Fruit fly (Drosophila melanogaster) whole organism, embryonic: Measurements from ENCODE around the gene CG10589.

Experiments used
- CG12071 ChIP-seq: fragments of 200-800 bp; sonication (Bioruptor generic); optimal IDR thresholded peaks from 3 replicates; lab custom pipeline; 2018; ENCODE audit warnings: missing biosample characterization, mild to moderate bottlenecking, missing genetic modification characterization
- CG12236 ChIP-seq: fragments of 200-800 bp; sonication (Bioruptor generic); optimal IDR thresholded peaks from 2 replicates; lab custom pipeline; 2016; ENCODE audit warnings: missing biosample characterization, missing genetic modification characterization
- CG16815 ChIP-seq: fragments of 200-800 bp; sonication (Bioruptor generic); optimal IDR thresholded peaks from 3 replicates; lab custom pipeline; 2017; ENCODE audit warnings: missing biosample characterization, mild to moderate bottlenecking, missing genetic modification characterization
- CG18011 ChIP-seq: fragments of 200-800 bp; sonication (Bioruptor generic); optimal IDR thresholded peaks from 2 replicates; lab custom pipeline; 2017; ENCODE audit warnings: missing biosample characterization, missing genetic modification characterization, mild to moderate bottlenecking, moderate library complexity, missing genotype
- CG2120 ChIP-seq: fragments of 200-800 bp; sonication (Bioruptor generic); optimal IDR thresholded peaks from 3 replicates; lab custom pipeline; 2016; ENCODE audit warnings: missing biosample characterization, missing genetic modification characterization
- bsh ChIP-seq, 2 experiments: fragments of 200-800 bp; sonication (Bioruptor generic); optimal IDR thresholded peaks; 2 replicates each; lab custom pipeline; 2017 to 2018; ENCODE audit warnings: mild to moderate bottlenecking in 2 of 2, missing biosample characterization in 2 of 2, missing genetic modification characterization in 2 of 2, moderate library complexity in 1 of 2
- lbe ChIP-seq: fragments of 200-800 bp; sonication (Bioruptor generic); optimal IDR thresholded peaks from 2 replicates; lab custom pipeline; 2016; ENCODE audit warnings: missing biosample characterization, mild to moderate bottlenecking, missing genetic modification characterization
- lola ChIP-seq, 3 experiments: fragments of >200 bp in 2 of 3; fragments of 200-800 bp in 1 of 3; sonication (Bioruptor generic) in 1 of 3; optimal IDR thresholded peaks; 2 replicates each; lab custom pipeline; 2017 to 2019; ENCODE audit warnings: missing biosample characterization in 3 of 3, missing genetic modification characterization in 3 of 3, mild to moderate bottlenecking in 1 of 3, moderate library complexity in 1 of 3
- usp ChIP-seq: fragments of >200 bp; optimal IDR thresholded peaks from 2 replicates; lab custom pipeline; 2017; ENCODE audit warnings: missing biosample characterization, missing genetic modification characterization
- wek ChIP-seq: fragments of 200-800 bp; sonication (Bioruptor generic); optimal IDR thresholded peaks from 3 replicates; lab custom pipeline; 2018; ENCODE audit warnings: missing biosample characterization, mild to moderate bottlenecking, missing genetic modification characterization, moderate library complexity
- wor ChIP-seq: fragments of 200-800 bp; sonication (Bioruptor generic); IDR thresholded peaks from 2 replicates; pipeline ENCODE4 v1.3.6; 2022; ENCODE audit warnings: missing biosample characterization, missing genetic modification characterization

DNA sequence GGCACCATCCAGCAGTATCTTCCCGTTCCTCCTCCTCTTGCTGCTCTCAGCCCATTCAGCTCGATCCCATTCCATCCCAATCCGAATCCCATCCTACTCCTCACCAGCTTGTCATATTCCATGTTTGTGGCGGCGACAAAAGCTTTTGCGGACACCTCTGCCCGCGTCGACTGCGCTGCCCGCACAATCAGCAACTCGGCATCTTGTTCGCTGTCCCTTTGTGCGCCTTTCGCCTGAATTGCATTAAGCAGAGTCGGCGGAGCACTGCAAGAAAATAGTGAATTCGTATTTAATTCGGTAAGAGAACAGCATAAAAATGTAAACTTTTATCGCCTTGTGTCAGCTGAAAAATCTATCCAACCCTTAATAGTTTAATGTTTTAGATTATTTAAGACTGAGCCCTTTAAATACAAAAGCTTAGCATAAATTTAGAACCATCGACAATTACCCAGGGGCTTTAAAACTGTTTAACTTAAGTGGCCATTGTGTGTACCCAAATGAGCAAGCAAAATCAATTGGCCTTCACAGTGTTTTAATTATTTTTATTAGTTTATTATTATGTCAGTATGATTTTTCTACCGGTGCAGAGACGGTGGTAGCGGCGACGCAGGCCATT, 23.0 kb downstream of the CG10589 start:
- TF ChIP-seq lbe (peak; percentile 19), CG2120 (GFP tag; lab: Kevin White, UChicago) (no peak), wek (GFP tag; lab: Kevin White, UChicago) (no peak), CG18011 (no peak), CG12071 (GFP tag; lab: Kevin White, UChicago) (no peak), lola (GFP tag; optimal IDR thresholded peaks at IDR 0.05; lab: Kevin White, UChicago) (peak in 1 of 3 experiments; percentile 42), wor (GFP tag; lab: Robert Waterston, UW) (no peak), usp (GFP tag; lab: Kevin White, UChicago) (no peak), CG12236 (GFP tag; lab: Kevin White, UChicago) (no peak), CG16815 (GFP tag; lab: Kevin White, UChicago) (no peak), bsh (GFP tag; optimal IDR thresholded peaks at IDR 0.05; lab: Kevin White, UChicago) (peak; percentile 45 to 94)
